Worm (Caenorhabditis elegans) whole organism, mixed stage, embryonic: ENCODE data around the gene inx-6.

ENCODE experiments used
- M03D4.4 ChIP-seq: sonication (generic microtip); optimal IDR thresholded peaks from 2 replicates; lab custom pipeline; 2017; ENCODE audit warnings: mild to moderate bottlenecking, missing genetic modification characterization, missing compliant biosample characterization
- blmp-1 ChIP-seq: fragments of 150-350 bp; optimal IDR thresholded peaks from 2 replicates; lab custom pipeline; 2014; ENCODE audit warnings: missing biosample characterization, missing genetic modification characterization
- elt-1 ChIP-seq: sonication (generic microtip); optimal IDR thresholded peaks from 2 replicates; lab custom pipeline; 2017; ENCODE audit warnings: missing genetic modification characterization, mild to moderate bottlenecking, missing compliant biosample characterization, antibody characterized with exemption, moderate library complexity, borderline replicate concordance; ENCODE audit not compliant: insufficient read depth
- ham-2 ChIP-seq: fragments of 200-800 bp; sonication (Bioruptor generic); optimal IDR thresholded peaks from 2 replicates; lab custom pipeline; 2018; ENCODE audit warnings: mild to moderate bottlenecking, missing genetic modification characterization, missing compliant biosample characterization
- lin-13 ChIP-seq: fragments of 150-350 bp; optimal IDR thresholded peaks from 2 replicates; lab custom pipeline; 2014; ENCODE audit warnings: missing biosample characterization, missing genetic modification characterization
- zip-8 ChIP-seq: fragments of 150-350 bp; optimal IDR thresholded peaks from 2 replicates; lab custom pipeline; 2014; ENCODE audit warnings: missing biosample characterization, missing genetic modification characterization

- TF ChIP-seq ham-2 (GFP tag; lab: Kevin White, UChicago) (no peak), M03D4.4 (tag; lab: Kevin White, UChicago) (no peak), lin-13 (no peak), elt-1 (tag; lab: Kevin White, UChicago) (no peak), zip-8 (tag; lab: Kevin White, UChicago) (no peak), blmp-1 (tag; lab: Kevin White, UChicago) (no peak)
Measured at ce11 chrIV:12743680-12744079, 2.7 kb upstream of the inx-6 start.
